Worm (Caenorhabditis elegans): ENCODE data around the gene ZC443.1.

DNA sequence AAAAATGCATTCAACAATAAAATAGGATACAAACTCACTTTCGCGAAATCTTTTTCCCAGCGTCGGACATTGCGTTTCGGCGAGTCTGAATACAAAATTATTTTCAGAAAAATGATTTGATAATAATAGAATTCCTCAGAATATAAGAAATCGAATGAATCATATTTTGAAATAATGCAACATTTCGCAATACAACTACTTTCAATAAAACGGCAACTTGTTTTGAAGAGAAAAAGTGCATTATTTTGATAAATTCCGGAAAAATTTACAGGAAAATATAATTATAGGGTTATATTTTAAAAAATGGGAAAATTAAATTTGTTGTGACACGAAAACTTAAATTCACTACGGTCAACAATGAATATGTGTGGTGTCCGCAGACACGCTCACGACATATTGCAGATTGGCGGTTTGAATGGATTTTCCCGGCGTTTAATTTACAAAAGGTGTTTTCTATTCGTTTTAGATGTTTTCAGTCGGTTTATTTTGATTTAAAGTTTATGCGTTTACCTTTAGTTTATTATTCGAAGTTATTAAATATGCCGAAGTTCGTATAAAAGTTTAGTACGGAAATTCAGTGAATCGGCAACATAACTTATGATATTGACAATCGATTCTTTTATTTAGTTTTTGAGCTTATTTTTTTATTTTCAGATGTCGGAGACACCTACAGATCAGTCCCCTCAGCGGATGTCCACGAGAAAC is 46.4 kb downstream of the ZC443.1 start, which contains the start of the genes abcf-1 and scc-3:
- no peak for TF ChIP-seq elt-3 (tag; optimal IDR thresholded peaks at IDR 0.05)
- TF ChIP-seq bed-3 (GFP tag; optimal IDR thresholded peaks at IDR 0.05), result no peak
- TF ChIP-seq unc-39 (tag; optimal IDR thresholded peaks at IDR 0.05), result no peak
- TF ChIP-seq nhr-12 (tag; optimal IDR thresholded peaks at IDR 0.05), result no peak
- no peak for TF ChIP-seq mls-2 (tag; optimal IDR thresholded peaks at IDR 0.05)
- no peak for TF ChIP-seq tbx-8 (GFP tag; optimal IDR thresholded peaks at IDR 0.05)
- TF ChIP-seq lin-13 (tag; optimal IDR thresholded peaks at IDR 0.05), result no peak
